Worm (Caenorhabditis elegans) whole organism, early embryonic: ENCODE data around the gene upb-1.

Source experiments
- B0310.2 ChIP-seq: sonication (generic microtip); optimal IDR thresholded peaks from 2 replicates; lab custom pipeline; 2016; ENCODE audit warnings: mild to moderate bottlenecking, missing genetic modification characterization, missing compliant biosample characterization
- F13C5.2 ChIP-seq: sonication (generic microtip); optimal IDR thresholded peaks from 2 replicates; lab custom pipeline; 2017; ENCODE audit warnings: mild to moderate bottlenecking, missing genetic modification characterization, inconsistent platforms, missing compliant biosample characterization
- aly-1 ChIP-seq: sonication (generic microtip); optimal IDR thresholded peaks from 2 replicates; lab custom pipeline; 2016; ENCODE audit warnings: missing genetic modification characterization, missing compliant biosample characterization
- ama-1 ChIP-seq: fragments of 150-350 bp; optimal IDR thresholded peaks from 2 replicates; lab custom pipeline; 2014
- ceh-13 ChIP-seq: fragments of 200-800 bp; sonication (Bioruptor generic); optimal IDR thresholded peaks from 2 replicates; lab custom pipeline; 2018; ENCODE audit warnings: mild to moderate bottlenecking, missing genetic modification characterization, missing compliant biosample characterization
- ceh-36 ChIP-seq: sonication (generic microtip); optimal IDR thresholded peaks from 2 replicates; lab custom pipeline; 2016; ENCODE audit warnings: missing genetic modification characterization, inconsistent platforms, missing compliant biosample characterization
- ets-7 ChIP-seq: sonication (generic microtip); optimal IDR thresholded peaks from 2 replicates; lab custom pipeline; 2016; ENCODE audit warnings: missing genotype, missing genetic modification characterization, missing compliant biosample characterization
- flt-1 ChIP-seq: fragments of 200-800 bp; sonication (Bioruptor generic); IDR thresholded peaks from 2 replicates; pipeline ENCODE4 v1.3.6; 2022; ENCODE audit warnings: missing genetic modification characterization, missing compliant biosample characterization
- hmbx-1 ChIP-seq: sonication (generic microtip); optimal IDR thresholded peaks from 2 replicates; lab custom pipeline; 2016; ENCODE audit warnings: mild to moderate bottlenecking, missing genetic modification characterization, missing compliant biosample characterization
- hmg-4 ChIP-seq: fragments of 200-800 bp; sonication (Bioruptor generic); optimal IDR thresholded peaks from 2 replicates; lab custom pipeline; 2018; ENCODE audit warnings: mild to moderate bottlenecking, missing genetic modification characterization, missing compliant biosample characterization
- hnd-1 ChIP-seq: sonication (generic microtip); optimal IDR thresholded peaks from 2 replicates; lab custom pipeline; 2016; ENCODE audit warnings: missing genetic modification characterization, missing compliant biosample characterization
- pes-1 ChIP-seq: fragments of 200-800 bp; sonication (Bioruptor generic); IDR thresholded peaks from 2 replicates; pipeline ENCODE4 v1.3.6; 2022; ENCODE audit warnings: missing genetic modification reagents, missing genetic modification characterization, missing compliant biosample characterization
- scrt-1 ChIP-seq: fragments of 200-800 bp; sonication (Bioruptor generic); IDR thresholded peaks from 2 replicates; pipeline ENCODE4 v1.3.6; 2022; ENCODE audit warnings: missing genetic modification characterization, missing compliant biosample characterization
- sea-1 ChIP-seq: fragments of 200-800 bp; sonication (Bioruptor generic); conservative IDR thresholded peaks from 2 replicates; pipeline ENCODE4 v1.3.6; 2022; ENCODE audit warnings: missing genetic modification characterization, missing compliant biosample characterization
- tbx-11 ChIP-seq: fragments of 200-800 bp; sonication (Bioruptor generic); IDR thresholded peaks from 2 replicates; pipeline ENCODE4 v1.3.6; 2022; ENCODE audit warnings: missing genetic modification characterization, missing compliant biosample characterization
- tbx-37 ChIP-seq: fragments of 200-800 bp; sonication (Bioruptor generic); conservative IDR thresholded peaks from 2 replicates; pipeline ENCODE4 v1.3.6; 2022; ENCODE audit warnings: missing genetic modification reagents, missing genetic modification characterization, missing compliant biosample characterization
- tra-4 ChIP-seq: sonication (generic microtip); optimal IDR thresholded peaks from 2 replicates; lab custom pipeline; 2017; ENCODE audit warnings: missing genetic modification characterization, missing compliant biosample characterization

Gene upb-1

DNA sequence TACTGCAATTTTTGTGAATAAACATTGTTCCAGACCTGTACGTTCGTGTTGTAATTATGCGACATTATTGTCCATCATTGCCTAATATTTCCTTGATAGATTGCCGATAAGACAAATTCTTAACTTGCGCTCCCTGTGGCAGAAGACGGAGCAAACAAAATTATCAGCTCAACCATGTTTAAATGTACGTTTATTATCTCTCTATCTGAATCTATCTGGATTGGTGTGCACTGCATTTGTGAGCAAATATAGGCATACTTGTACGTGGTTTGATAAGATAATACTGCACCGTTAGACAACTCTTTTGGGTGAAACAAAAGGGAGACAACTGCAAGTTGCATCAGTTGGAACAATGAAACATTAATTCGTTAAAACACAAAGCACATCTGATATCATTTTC is 37.4 kb upstream of the upb-1 start:
- TF ChIP-seq hmbx-1 (tag; lab: Kevin White, UChicago) (no peak), hnd-1 (tag; lab: Kevin White, UChicago) (no peak), tra-4 (no peak), F13C5.2 (tag; lab: Kevin White, UChicago) (no peak), flt-1 (GFP tag; lab: Robert Waterston, UW) (no peak), hmg-4 (GFP tag; lab: Kevin White, UChicago) (no peak), pes-1 (no peak), aly-1 (tag; lab: Kevin White, UChicago) (no peak), ceh-13 (GFP tag; lab: Kevin White, UChicago) (no peak), tbx-37 (GFP tag; lab: Robert Waterston, UW) (no peak), scrt-1 (GFP tag; lab: Robert Waterston, UW) (no peak), tbx-11 (GFP tag; lab: Robert Waterston, UW) (no peak), sea-1 (no peak), ama-1 (no peak), ceh-36 (no peak), B0310.2 (no peak), ets-7 (tag; lab: Kevin White, UChicago) (no peak)

DNA sequence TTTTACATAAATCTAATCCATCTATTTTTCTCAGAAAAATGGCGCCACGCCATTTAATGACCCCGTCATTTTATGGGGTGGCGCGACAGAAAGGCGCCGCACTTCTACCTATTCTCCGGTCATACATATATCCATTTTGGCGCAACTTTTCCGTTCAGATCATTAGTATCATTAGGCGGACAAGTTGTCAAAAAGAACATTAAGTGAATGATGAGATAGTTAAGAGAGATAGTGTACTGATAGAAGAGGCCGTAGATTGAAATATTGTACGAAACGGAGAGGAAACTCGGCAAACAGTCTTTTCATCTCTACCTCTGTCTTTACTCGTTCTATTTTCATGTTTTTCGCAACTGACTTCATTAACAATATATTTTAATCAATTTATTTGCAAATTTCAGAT is 34.2 kb upstream of the upb-1 start, which contains the start of gene sma-6:
Gene sma-6 (plus strand): TSS at position 399 of the 400 bp plus-strand sequence.
- TF ChIP-seq ceh-13 (GFP tag; lab: Kevin White, UChicago): no peak
- TF ChIP-seq hmg-4 (GFP tag; lab: Kevin White, UChicago): no peak

DNA sequence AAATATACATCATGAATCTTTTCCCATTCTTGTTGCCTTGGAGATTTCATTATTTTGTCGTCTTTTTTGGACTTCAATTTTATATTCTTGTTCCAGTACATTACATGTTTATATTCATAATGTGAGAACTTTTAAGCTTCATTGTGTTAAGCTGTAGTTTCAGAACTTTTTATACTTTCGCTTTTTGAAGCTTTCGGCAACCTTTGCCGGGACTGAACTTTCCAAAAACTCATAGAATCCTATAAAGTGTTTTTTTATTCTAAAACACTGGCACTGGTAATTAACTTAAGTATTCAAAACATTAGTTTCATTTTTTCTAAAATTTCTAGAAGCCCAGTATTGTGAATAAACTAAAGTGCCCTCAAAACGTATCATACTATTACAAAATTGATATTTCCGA is 33.1 kb upstream of the upb-1 start, which contains the start of gene C32D5.4:
Gene C32D5.4 (minus strand): TSS at position 101 of the 400 bp plus-strand sequence.
- TF ChIP-seq ama-1 (no peak), tbx-11 (GFP tag; lab: Robert Waterston, UW) (no peak)

DNA sequence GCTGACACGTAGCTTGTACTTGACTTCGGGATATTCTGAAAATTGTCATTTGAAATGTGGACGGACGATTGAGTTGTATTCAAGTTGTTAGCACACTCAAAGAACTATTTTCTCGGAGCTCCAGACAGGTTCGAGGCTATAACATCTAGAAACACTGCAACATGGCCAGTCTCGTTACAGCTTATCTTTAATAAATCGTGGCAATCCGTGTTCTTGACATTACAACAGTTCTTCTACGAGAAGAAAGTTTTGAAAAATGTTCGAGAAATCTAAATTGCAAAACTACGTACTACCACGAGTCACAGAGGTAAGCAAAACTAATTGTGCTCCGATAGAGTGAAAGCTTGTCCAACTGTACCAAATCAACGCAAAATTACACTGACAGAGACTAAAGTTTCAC is 32.2 kb upstream of the upb-1 start:
- TF ChIP-seq scrt-1 (GFP tag; lab: Robert Waterston, UW) (no peak), ets-7 (tag; lab: Kevin White, UChicago) (no peak), tbx-37 (GFP tag; lab: Robert Waterston, UW) (no peak), ama-1 (no peak), hmg-4 (GFP tag; lab: Kevin White, UChicago) (no peak), hmbx-1 (tag; lab: Kevin White, UChicago) (no peak), pes-1 (no peak), ceh-13 (GFP tag; lab: Kevin White, UChicago) (no peak), F13C5.2 (tag; lab: Kevin White, UChicago) (no peak), flt-1 (GFP tag; lab: Robert Waterston, UW) (no peak), hnd-1 (tag; lab: Kevin White, UChicago) (no peak), sea-1 (no peak)

DNA sequence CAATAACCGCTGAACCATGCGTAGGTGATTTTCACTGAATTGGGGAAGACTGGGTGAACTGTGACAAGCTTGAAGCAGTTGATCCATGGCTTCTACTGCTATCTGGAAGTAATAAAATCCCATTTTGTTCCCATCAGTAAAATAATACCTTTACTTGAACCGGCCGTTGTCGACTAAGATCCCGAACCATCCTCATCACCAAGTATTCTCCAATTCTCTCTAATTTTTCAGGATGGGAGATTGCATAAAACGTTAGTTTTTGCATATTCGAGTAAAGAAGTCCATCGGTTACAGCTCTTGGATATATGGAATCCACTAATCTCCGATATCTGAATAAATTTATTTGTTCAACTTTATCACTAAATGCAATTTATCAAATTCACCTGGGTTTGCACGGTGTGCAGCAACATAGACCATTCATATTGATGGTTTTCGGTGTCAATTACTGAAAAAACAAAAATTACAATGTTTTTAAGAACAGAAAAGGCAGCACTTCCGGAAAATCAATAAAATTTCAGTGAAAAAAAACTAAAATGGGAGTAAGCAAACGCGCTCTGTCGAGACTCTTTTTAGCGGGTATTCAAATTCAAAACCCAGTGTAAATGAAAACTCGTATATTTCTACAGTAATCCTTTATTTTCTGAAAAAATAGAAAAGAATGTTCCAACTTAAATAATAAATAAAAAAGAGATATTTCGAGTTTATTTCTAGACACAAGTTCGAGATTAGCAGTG is 30.9 kb upstream of the upb-1 start, which contains the start of gene efr-3:
Gene efr-3 (minus strand): TSS at position 505 of the 734 bp plus-strand sequence.
- no peak for TF ChIP-seq hnd-1 (tag; lab: Kevin White, UChicago)
- no peak for TF ChIP-seq hmg-4 (GFP tag; lab: Kevin White, UChicago)
- TF ChIP-seq ceh-36: no peak
- TF ChIP-seq B0310.2: no peak
- no peak for TF ChIP-seq F13C5.2 (tag; lab: Kevin White, UChicago)
- TF ChIP-seq sea-1: no peak
- no peak for TF ChIP-seq aly-1 (tag; lab: Kevin White, UChicago)
- TF ChIP-seq ceh-13 (GFP tag; lab: Kevin White, UChicago): no peak

DNA sequence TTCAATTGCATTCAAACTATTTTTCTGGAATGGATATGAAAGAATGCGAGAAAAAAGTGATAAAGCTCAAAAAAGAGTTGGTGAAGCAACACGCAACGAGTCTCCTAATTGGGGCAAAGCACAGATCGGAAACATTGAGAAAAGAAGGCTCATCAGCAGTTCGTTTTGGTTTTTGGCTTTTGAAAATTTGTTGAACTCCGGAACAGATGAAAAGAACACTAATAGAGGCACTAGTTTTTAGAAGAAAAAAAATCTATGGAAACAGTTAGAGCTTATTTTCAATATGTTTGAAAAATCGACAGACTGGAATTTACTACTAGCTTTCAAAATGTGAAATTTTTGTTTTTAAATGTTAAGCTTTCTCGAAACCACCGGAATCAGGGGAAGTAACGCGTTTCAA is 22.0 kb upstream of the upb-1 start:
- no peak for TF ChIP-seq ceh-36
- no peak for TF ChIP-seq ets-7 (tag; lab: Kevin White, UChicago)
- TF ChIP-seq flt-1 (GFP tag; lab: Robert Waterston, UW): no peak
- no peak for TF ChIP-seq tbx-11 (GFP tag; lab: Robert Waterston, UW)
- TF ChIP-seq hnd-1 (tag; lab: Kevin White, UChicago): no peak
- no peak for TF ChIP-seq aly-1 (tag; lab: Kevin White, UChicago)

DNA sequence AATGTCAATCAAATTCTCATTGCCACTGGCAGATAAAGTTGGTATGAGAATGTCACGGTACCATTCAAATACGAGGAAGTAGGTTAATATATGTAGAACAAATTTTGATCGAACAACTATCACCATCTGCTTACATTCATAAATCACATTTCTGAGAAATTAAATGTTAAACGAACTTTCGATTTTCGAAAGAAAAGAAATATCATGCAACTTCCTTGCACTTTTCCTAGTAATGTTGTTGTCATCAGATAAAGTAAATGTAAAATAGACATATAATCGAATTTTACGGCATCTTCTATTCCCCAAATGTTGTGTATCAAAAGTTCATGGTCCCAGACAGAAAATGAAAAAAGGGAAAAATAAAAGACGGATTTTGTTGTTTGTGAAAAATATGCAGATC is 21.6 kb upstream of the upb-1 start:
- TF ChIP-seq hmbx-1 (tag; lab: Kevin White, UChicago) (no peak), hnd-1 (tag; lab: Kevin White, UChicago) (no peak), F13C5.2 (tag; lab: Kevin White, UChicago) (no peak), B0310.2 (no peak), aly-1 (tag; lab: Kevin White, UChicago) (no peak)

DNA sequence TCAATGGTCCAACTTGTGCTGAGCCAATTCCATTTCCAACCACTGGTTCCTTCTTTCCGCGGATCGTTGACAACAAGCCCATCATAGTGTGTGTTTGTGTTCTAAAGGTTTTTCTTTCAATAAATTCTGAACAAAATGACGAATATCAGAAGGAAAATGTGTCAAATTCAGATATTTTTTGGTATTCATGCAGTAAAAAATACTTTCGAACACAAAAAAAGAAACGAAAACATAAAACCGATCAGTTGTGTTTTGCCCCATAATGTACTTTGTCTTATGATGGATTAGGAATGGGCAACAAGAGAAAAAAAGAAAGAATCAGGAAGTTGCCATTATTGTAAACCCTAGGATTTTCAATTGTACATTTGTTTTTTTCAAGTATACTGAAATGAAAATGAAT is 19.3 kb upstream of the upb-1 start, which contains the start of gene glb-10:
Gene glb-10 (minus strand): TSS at position 101 of the 400 bp plus-strand sequence.
- no peak for TF ChIP-seq scrt-1 (GFP tag; lab: Robert Waterston, UW)
- TF ChIP-seq hnd-1 (tag; lab: Kevin White, UChicago): no peak
- TF ChIP-seq tbx-11 (GFP tag; lab: Robert Waterston, UW): no peak
- TF ChIP-seq tra-4: no peak
- no peak for TF ChIP-seq F13C5.2 (tag; lab: Kevin White, UChicago)
- no peak for TF ChIP-seq tbx-37 (GFP tag; lab: Robert Waterston, UW)
- no peak for TF ChIP-seq ceh-36
- no peak for TF ChIP-seq flt-1 (GFP tag; lab: Robert Waterston, UW)
- TF ChIP-seq aly-1 (tag; lab: Kevin White, UChicago): no peak
- no peak for TF ChIP-seq sea-1
- TF ChIP-seq pes-1: no peak
- no peak for TF ChIP-seq B0310.2
